Fruit fly (Drosophila melanogaster) whole organism, embryonic: ENCODE measurements around the gene simj.

Experiments
- Antp ChIP-seq: fragments of 200-800 bp; sonication (Bioruptor generic); optimal IDR thresholded peaks from 3 replicates; lab custom pipeline; 2016; ENCODE audit warnings: missing biosample characterization, missing genetic modification characterization
- Atf-2 ChIP-seq: fragments of 200-800 bp; sonication (Bioruptor generic); optimal IDR thresholded peaks from 2 replicates; lab custom pipeline; 2016; ENCODE audit warnings: missing biosample characterization, missing genetic modification characterization
- CG11085 ChIP-seq: fragments of 200-800 bp; sonication (Bioruptor generic); IDR thresholded peaks from 2 replicates; pipeline ENCODE4 v1.3.6; 2022; ENCODE audit warnings: missing biosample characterization, missing genetic modification characterization
- CG11560 ChIP-seq: fragments of 200-800 bp; sonication (Bioruptor generic); IDR thresholded peaks from 3 replicates; pipeline ENCODE4 v1.3.6; 2022; ENCODE audit warnings: missing biosample characterization, missing genetic modification characterization
- CG12769 ChIP-seq: fragments of 200-800 bp; sonication (Bioruptor generic); optimal IDR thresholded peaks from 2 replicates; lab custom pipeline; 2019; ENCODE audit warnings: missing biosample characterization, mild to moderate bottlenecking, missing genetic modification characterization, moderate library complexity
- CG13424 ChIP-seq: fragments of 200-800 bp; sonication (Bioruptor generic); optimal IDR thresholded peaks from 2 replicates; lab custom pipeline; 2019; ENCODE audit warnings: missing biosample characterization, mild to moderate bottlenecking, missing genetic modification characterization, moderate library complexity
- CG14965 ChIP-seq: fragments of 200-800 bp; sonication (Bioruptor generic); optimal IDR thresholded peaks from 2 replicates; lab custom pipeline; 2016; ENCODE audit warnings: missing biosample characterization, missing genetic modification characterization, borderline replicate concordance
- CG15601 ChIP-seq: fragments of 200-800 bp; sonication (Bioruptor generic); optimal IDR thresholded peaks from 3 replicates; lab custom pipeline; 2019; ENCODE audit warnings: missing biosample characterization, mild to moderate bottlenecking, missing genetic modification characterization, moderate library complexity
- CG17359 ChIP-seq: fragments of 200-800 bp; sonication (Bioruptor generic); optimal IDR thresholded peaks from 3 replicates; lab custom pipeline; 2018; ENCODE audit warnings: missing biosample characterization, mild to moderate bottlenecking, missing genetic modification characterization, moderate library complexity
- CG17612 ChIP-seq: fragments of 200-800 bp; sonication (Bioruptor generic); IDR thresholded peaks from 2 replicates; pipeline ENCODE4 v1.3.6; 2022; ENCODE audit warnings: missing biosample characterization, missing genetic modification characterization
- CG2116 ChIP-seq: fragments of 200-800 bp; sonication (Bioruptor generic); optimal IDR thresholded peaks from 3 replicates; lab custom pipeline; 2018; ENCODE audit warnings: missing biosample characterization, mild to moderate bottlenecking, missing genetic modification characterization
- CG2889 ChIP-seq: fragments of 200-800 bp; sonication (Bioruptor generic); IDR thresholded peaks from 3 replicates; pipeline ENCODE4 v1.3.6; 2022; ENCODE audit warnings: missing biosample characterization, missing genetic modification characterization
- CG31365 ChIP-seq: fragments of 200-800 bp; sonication (Bioruptor generic); optimal IDR thresholded peaks from 2 replicates; lab custom pipeline; 2018; ENCODE audit warnings: missing biosample characterization, mild to moderate bottlenecking, missing genetic modification characterization
- CG31441 ChIP-seq: fragments of 200-800 bp; sonication (Bioruptor generic); IDR thresholded peaks from 2 replicates; pipeline ENCODE4 v1.3.6; 2022; ENCODE audit warnings: missing biosample characterization, missing genetic modification characterization
- CG3163 ChIP-seq: fragments of 200-800 bp; sonication (Bioruptor generic); optimal IDR thresholded peaks from 3 replicates; lab custom pipeline; 2016; ENCODE audit warnings: missing biosample characterization, missing genetic modification characterization
- CG3407 ChIP-seq: fragments of 200-800 bp; sonication (Bioruptor generic); optimal IDR thresholded peaks from 2 replicates; lab custom pipeline; 2018; ENCODE audit warnings: missing biosample characterization, mild to moderate bottlenecking, missing genetic modification characterization
- CG34224 ChIP-seq: fragments of 200-800 bp; sonication (Bioruptor generic); IDR thresholded peaks from 3 replicates; pipeline ENCODE4 v1.3.6; 2022; ENCODE audit warnings: missing biosample characterization, missing genetic modification characterization; ENCODE audit not compliant: partially characterized antibody
- CG34376 ChIP-seq: fragments of 200-800 bp; sonication (Bioruptor generic); optimal IDR thresholded peaks from 2 replicates; lab custom pipeline; 2018; ENCODE audit warnings: missing biosample characterization, mild to moderate bottlenecking, missing genetic modification characterization
- CG4730 ChIP-seq: fragments of 200-800 bp; sonication (Bioruptor generic); IDR thresholded peaks from 2 replicates; pipeline ENCODE4 v1.3.6; 2022; ENCODE audit warnings: missing biosample characterization, missing genetic modification characterization
- CG4820 ChIP-seq: fragments of 200-800 bp; sonication (Bioruptor generic); optimal IDR thresholded peaks from 3 replicates; lab custom pipeline; 2016; ENCODE audit warnings: missing biosample characterization, missing genetic modification characterization
- CrebB ChIP-seq: fragments of 200-800 bp; sonication (Bioruptor generic); optimal IDR thresholded peaks from 3 replicates; lab custom pipeline; 2018; ENCODE audit warnings: missing biosample characterization, mild to moderate bottlenecking, missing genetic modification characterization
- Ets97D ChIP-seq: fragments of 200-800 bp; sonication (Bioruptor generic); optimal IDR thresholded peaks from 3 replicates; lab custom pipeline; 2016; ENCODE audit warnings: missing biosample characterization, missing genetic modification characterization
- Gug ChIP-seq: fragments of 200-800 bp; sonication (Bioruptor generic); IDR thresholded peaks from 4 replicates; pipeline ENCODE4 v1.3.6; 2022; ENCODE audit warnings: missing biosample characterization, missing genetic modification characterization
- Hmx ChIP-seq: fragments of 200-800 bp; sonication (Bioruptor generic); optimal IDR thresholded peaks from 2 replicates; lab custom pipeline; 2016; ENCODE audit warnings: missing biosample characterization, missing genetic modification characterization
- Kr ChIP-seq: fragments of 200-800 bp; sonication (Bioruptor generic); optimal IDR thresholded peaks from 2 replicates; lab custom pipeline; 2017; ENCODE audit warnings: missing biosample characterization, mild to moderate bottlenecking, missing genetic modification characterization
- Max ChIP-seq: fragments of 200-800 bp; sonication (Bioruptor generic); optimal IDR thresholded peaks from 2 replicates; lab custom pipeline; 2016; ENCODE audit warnings: missing biosample characterization, mild to moderate bottlenecking, missing genetic modification characterization
- Nf-YB ChIP-seq: fragments of 200-800 bp; sonication (Bioruptor generic); optimal IDR thresholded peaks from 3 replicates; lab custom pipeline; 2019; ENCODE audit warnings: missing biosample characterization, mild to moderate bottlenecking, missing genetic modification characterization, moderate library complexity
- Pdp1 ChIP-seq, 2 experiments: fragments of 200-800 bp; sonication (Bioruptor generic); optimal IDR thresholded peaks; 3 replicates each; lab custom pipeline; 2016; ENCODE audit warnings: missing biosample characterization in 2 of 2, missing genetic modification characterization in 2 of 2, mild to moderate bottlenecking in 1 of 2, moderate library complexity in 1 of 2
- Rfx ChIP-seq: fragments of 200-800 bp; sonication (Bioruptor generic); IDR thresholded peaks from 2 replicates; pipeline ENCODE4 v1.3.6; 2022; ENCODE audit warnings: missing biosample characterization, missing genetic modification characterization
- Scr ChIP-seq: fragments of 200-800 bp; sonication (Bioruptor generic); IDR thresholded peaks from 2 replicates; pipeline ENCODE4 v1.3.6; 2022; ENCODE audit warnings: missing biosample characterization, missing genetic modification characterization; ENCODE audit not compliant: partially characterized antibody
- TFAM ChIP-seq: fragments of 200-800 bp; sonication (Bioruptor generic); optimal IDR thresholded peaks from 2 replicates; lab custom pipeline; 2017; ENCODE audit warnings: missing biosample characterization, missing genetic modification characterization, inconsistent platforms
- ap ChIP-seq: fragments of 200-800 bp; sonication (Bioruptor generic); IDR thresholded peaks from 2 replicates; pipeline ENCODE4 v1.3.6; 2022; ENCODE audit warnings: missing biosample characterization, missing genetic modification characterization
- ash1 ChIP-seq: fragments of 200-800 bp; sonication (Bioruptor generic); optimal IDR thresholded peaks from 2 replicates; lab custom pipeline; 2018; ENCODE audit warnings: missing biosample characterization, mild to moderate bottlenecking, missing genetic modification characterization
- corto ChIP-seq: fragments of 200-800 bp; sonication (Bioruptor generic); optimal IDR thresholded peaks from 2 replicates; lab custom pipeline; 2016; ENCODE audit warnings: missing biosample characterization, mild to moderate bottlenecking, missing genetic modification characterization, moderate library complexity
- croc ChIP-seq: fragments of 200-800 bp; sonication (Bioruptor generic); conservative IDR thresholded peaks from 3 replicates; pipeline ENCODE4 v1.3.6; 2022; ENCODE audit warnings: missing biosample characterization, missing genetic modification characterization
- crp ChIP-seq, 2 experiments: fragments of 200-800 bp; sonication (Bioruptor generic); optimal IDR thresholded peaks; 2 replicates in 1 of 2; 3 replicates in 1 of 2; lab custom pipeline; 2017; ENCODE audit warnings: missing biosample characterization in 2 of 2, missing genetic modification characterization in 2 of 2, mild to moderate bottlenecking in 1 of 2, moderate library complexity in 1 of 2
- dimm ChIP-seq: fragments of 200-800 bp; sonication (Bioruptor generic); IDR thresholded peaks from 2 replicates; pipeline ENCODE4 v1.3.6; 2022; ENCODE audit warnings: missing biosample characterization, missing genetic modification characterization
- fd3F ChIP-seq: fragments of 200-800 bp; sonication (Bioruptor generic); optimal IDR thresholded peaks from 2 replicates; lab custom pipeline; 2018; ENCODE audit warnings: missing biosample characterization, mild to moderate bottlenecking, missing genetic modification characterization, moderate library complexity
- fd64A ChIP-seq: fragments of 200-800 bp; sonication (Bioruptor generic); optimal IDR thresholded peaks from 3 replicates; lab custom pipeline; 2018; ENCODE audit warnings: missing biosample characterization, mild to moderate bottlenecking, missing genetic modification characterization
- gce ChIP-seq: fragments of 200-800 bp; sonication (Bioruptor generic); IDR thresholded peaks from 3 replicates; pipeline ENCODE4 v1.3.6; 2022; ENCODE audit warnings: missing biosample characterization, missing genetic modification characterization
- hkb ChIP-seq, 2 experiments: fragments of 200-800 bp in 1 of 2; fragments of >200 bp in 1 of 2; sonication (Bioruptor generic) in 1 of 2; IDR thresholded peaks in 1 of 2; optimal IDR thresholded peaks in 1 of 2; 2 replicates each; pipeline versions ENCODE4 v1.3.6 to Lab custom; 2017 to 2022; ENCODE audit warnings: missing biosample characterization in 1 of 2, missing genetic modification characterization in 1 of 2
- kah ChIP-seq: fragments of 200-800 bp; sonication (Bioruptor generic); optimal IDR thresholded peaks from 2 replicates; lab custom pipeline; 2018; ENCODE audit warnings: missing biosample characterization, mild to moderate bottlenecking, missing genetic modification characterization
- mirr ChIP-seq: fragments of 200-800 bp; sonication (Bioruptor generic); optimal IDR thresholded peaks from 3 replicates; lab custom pipeline; 2018; ENCODE audit warnings: missing biosample characterization, mild to moderate bottlenecking, missing genetic modification characterization
- mld ChIP-seq: fragments of 200-800 bp; sonication (Bioruptor generic); IDR thresholded peaks from 3 replicates; pipeline ENCODE4 v1.3.6; 2022; ENCODE audit warnings: missing biosample characterization, missing genetic modification characterization; ENCODE audit not compliant: partially characterized antibody
- ranshi ChIP-seq: fragments of 200-800 bp; sonication (Bioruptor generic); IDR thresholded peaks from 2 replicates; pipeline ENCODE4 v1.3.6; 2022; ENCODE audit warnings: missing biosample characterization, missing genetic modification characterization
- row ChIP-seq: fragments of 200-800 bp; sonication (Bioruptor generic); IDR thresholded peaks from 3 replicates; pipeline ENCODE4 v1.3.6; 2022; ENCODE audit warnings: missing biosample characterization, missing genetic modification characterization
- stwl ChIP-seq: fragments of 200-800 bp; sonication (Bioruptor generic); optimal IDR thresholded peaks from 3 replicates; lab custom pipeline; 2018; ENCODE audit warnings: missing biosample characterization, mild to moderate bottlenecking, missing genetic modification characterization, moderate library complexity
- tgo ChIP-seq: fragments of 200-800 bp; sonication (Bioruptor generic); IDR thresholded peaks from 3 replicates; pipeline ENCODE4 v1.3.6; 2022; ENCODE audit warnings: missing biosample characterization, missing genetic modification characterization
- yki ChIP-seq: fragments of >200 bp; optimal IDR thresholded peaks from 3 replicates; lab custom pipeline; 2018
- zen2 ChIP-seq: fragments of 200-800 bp; sonication (Bioruptor generic); IDR thresholded peaks from 3 replicates; pipeline ENCODE4 v1.3.6; 2022; ENCODE audit warnings: missing biosample characterization, missing genetic modification characterization; ENCODE audit not compliant: partially characterized antibody

The simj gene

dm6 chr3L:10737123-10737709, 72.7 kb downstream of the simj start (continued):
- TF ChIP-seq stwl, result peak; percentile 0
- no peak for TF ChIP-seq Max (GFP tag; lab: Kevin White, UChicago)
- TF ChIP-seq Kr (GFP tag; lab: Kevin White, UChicago), result no peak
- no peak for TF ChIP-seq row (GFP tag; lab: Robert Waterston, UW)
- no peak for TF ChIP-seq ash1
- TF ChIP-seq CG12769 (tag; lab: Kevin White, UChicago), result peak; percentile 75
- TF ChIP-seq Nf-YB (GFP tag; lab: Kevin White, UChicago), result peak; percentile 55
- no peak for TF ChIP-seq TFAM (GFP tag; lab: Kevin White, UChicago)
- TF ChIP-seq ap, result no peak
- no peak for TF ChIP-seq CG11560
- peak; percentile 90 for TF ChIP-seq CG34376
- peak; percentile 65 for TF ChIP-seq CG13424 (tag; lab: Kevin White, UChicago)
- TF ChIP-seq ranshi (GFP tag; lab: Robert Waterston, UW), result no peak
- TF ChIP-seq croc (GFP tag; lab: Robert Waterston, UW), result no peak
- TF ChIP-seq kah (GFP tag; lab: Kevin White, UChicago), result peak; percentile 53
- TF ChIP-seq tgo (GFP tag; lab: Robert Waterston, UW), result no peak
- no peak for TF ChIP-seq dimm
- peak; percentile 23 for TF ChIP-seq CG3163 (GFP tag; lab: Kevin White, UChicago)
- no peak for TF ChIP-seq CG4820 (GFP tag; lab: Kevin White, UChicago)
- TF ChIP-seq CG15601 (tag; lab: Kevin White, UChicago), result peak; percentile 47
- no peak for TF ChIP-seq CG2116 (GFP tag; lab: Kevin White, UChicago)
- TF ChIP-seq Scr (GFP tag; lab: Robert Waterston, UW), result 0 out of 2 replicates have a peak, but pooled peaks have one; percentile 26
- TF ChIP-seq corto (GFP tag; lab: Kevin White, UChicago), result no peak
- TF ChIP-seq Antp (GFP tag; lab: Kevin White, UChicago), result no peak
- no peak for TF ChIP-seq CG17612 (GFP tag; lab: Robert Waterston, UW)
- TF ChIP-seq CG11085, result no peak
- TF ChIP-seq CG14965 (GFP tag; lab: Kevin White, UChicago), result no peak
- peak; percentile 23 for TF ChIP-seq CG31365 (tag; lab: Kevin White, UChicago)
- TF ChIP-seq zen2 (GFP tag; lab: Robert Waterston, UW), result 0 out of 3 replicates have a peak, but pooled peaks have one; percentile 53
- TF ChIP-seq mld (GFP tag; lab: Robert Waterston, UW), result no peak
- peak; percentile 10 for TF ChIP-seq CG17359
- TF ChIP-seq CrebB (tag; lab: Kevin White, UChicago), result peak; percentile 69
- TF ChIP-seq Atf-2 (GFP tag; lab: Kevin White, UChicago), result no peak
- TF ChIP-seq Rfx (GFP tag; lab: Robert Waterston, UW), result no peak
- TF ChIP-seq hkb (optimal IDR thresholded peaks at IDR 0.05; lab: Kevin White, UChicago), result no peak
- no peak for TF ChIP-seq hkb (GFP tag; IDR thresholded peaks at IDR 0.05; lab: Robert Waterston, UW)
- TF ChIP-seq fd3F (GFP tag; lab: Kevin White, UChicago), result no peak
- TF ChIP-seq yki (lab: Kevin White, UChicago), result peak; percentile 93
- peak in 1 of 2 experiments; percentile 60 for TF ChIP-seq Pdp1 (GFP tag; optimal IDR thresholded peaks at IDR 0.05; lab: Kevin White, UChicago)
- TF ChIP-seq CG3407 (GFP tag; lab: Kevin White, UChicago), result peak; percentile 58
- no peak for TF ChIP-seq Hmx (GFP tag; lab: Kevin White, UChicago)
- TF ChIP-seq CG4730 (GFP tag; lab: Robert Waterston, UW), result no peak
- no peak for TF ChIP-seq CG31441
- TF ChIP-seq CG2889 (GFP tag; lab: Robert Waterston, UW), result no peak
- TF ChIP-seq gce (GFP tag; lab: Robert Waterston, UW), result peak; percentile 59; the same call in 1 of the 3 replicates
- peak; percentile 63 for TF ChIP-seq fd64A
- no peak for TF ChIP-seq crp (GFP tag; optimal IDR thresholded peaks at IDR 0.05; lab: Kevin White, UChicago)
- peak; percentile 57; the same call in 1 of the 3 replicates for TF ChIP-seq CG34224 (GFP tag; lab: Robert Waterston, UW)
- no peak for TF ChIP-seq Ets97D
- TF ChIP-seq Gug (GFP tag; lab: Robert Waterston, UW), result no peak
- peak; percentile 99 for TF ChIP-seq mirr (GFP tag; lab: Kevin White, UChicago)
